Worm (Caenorhabditis elegans): ENCODE data around the gene smrc-1.

The smrc-1 gene

DNA sequence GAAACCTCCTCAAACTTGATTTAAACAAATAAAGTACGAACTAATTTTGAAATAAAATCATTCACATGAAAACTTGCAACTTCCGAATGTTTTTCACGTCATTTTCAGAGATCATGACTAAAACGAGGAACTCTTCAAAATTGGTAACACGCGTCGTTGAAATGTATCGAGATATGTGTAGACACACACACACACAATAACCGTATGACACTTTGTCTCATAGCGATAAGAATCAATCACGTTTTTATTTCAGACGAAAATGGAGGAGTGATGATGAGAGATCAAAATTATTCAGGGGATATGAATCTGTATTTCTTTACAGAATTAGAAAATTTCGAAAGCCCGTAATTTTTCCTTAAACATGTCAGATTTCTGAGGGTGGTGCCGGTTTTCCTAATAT lies 32.0 kb downstream of the smrc-1 start:
- TF ChIP-seq che-1 (tag; optimal IDR thresholded peaks at IDR 0.05), result no peak
- TF ChIP-seq C08G9.2 (tag; optimal IDR thresholded peaks at IDR 0.05), result no peak
- no peak for TF ChIP-seq rnt-1 (tag; optimal IDR thresholded peaks at IDR 0.05)
- TF ChIP-seq dve-1 (tag; optimal IDR thresholded peaks at IDR 0.05), result no peak
- no peak for TF ChIP-seq ztf-16 (tag; optimal IDR thresholded peaks at IDR 0.05)
- no peak for TF ChIP-seq ttx-3 (tag; optimal IDR thresholded peaks at IDR 0.05)

DNA sequence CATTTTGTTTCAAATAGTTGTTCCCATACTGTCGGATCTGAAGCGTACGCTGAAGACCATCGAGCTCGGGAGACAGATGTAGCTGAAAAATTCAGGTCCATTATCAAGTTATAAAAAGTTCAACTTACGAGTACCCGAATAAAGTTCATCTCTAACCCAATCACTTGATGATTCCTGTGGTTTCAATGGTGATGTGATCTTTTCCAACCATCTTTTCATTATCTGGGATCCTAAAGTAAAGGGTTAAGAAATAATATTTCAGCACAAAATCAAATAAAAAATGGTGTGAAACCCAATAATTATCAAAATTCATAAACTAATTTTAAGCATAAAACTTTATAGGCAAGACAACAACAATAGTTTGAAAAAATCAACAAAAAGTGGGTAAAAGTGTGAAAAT lies 36.5 kb downstream of the smrc-1 start, which contains the start of gene C05D11.8:
Gene C05D11.8, minus strand, starts transcription at position 101 of the 400 bp plus-strand sequence.
- TF ChIP-seq hlh-8 (tag; optimal IDR thresholded peaks at IDR 0.05) (no peak), fkh-10 (GFP tag; optimal IDR thresholded peaks at IDR 0.05) (no peak), madf-2 (tag; optimal IDR thresholded peaks at IDR 0.05) (no peak), ceh-6 (GFP tag; optimal IDR thresholded peaks at IDR 0.05) (no peak)

DNA sequence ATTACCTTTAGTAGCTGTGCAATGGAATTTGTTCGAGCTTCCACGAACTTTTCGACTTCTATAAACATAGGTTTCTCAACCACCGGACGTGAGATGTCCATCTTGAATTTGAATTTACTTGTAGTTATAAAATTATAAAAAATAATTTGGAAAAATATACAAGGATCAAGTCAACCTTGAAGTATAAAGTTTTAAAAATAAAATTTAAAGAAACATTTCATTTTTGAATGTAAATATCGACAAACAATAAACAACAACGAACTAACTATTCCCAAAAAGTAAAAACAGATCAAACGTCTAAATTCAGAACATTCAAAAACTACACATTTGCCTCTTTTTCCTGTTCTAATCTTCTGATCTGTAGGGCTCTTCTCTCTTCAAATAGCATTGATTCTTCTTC lies 40.1 kb downstream of the smrc-1 start, which contains the start of gene popl-1:
Gene popl-1, minus strand, starts transcription at position 101 of the 400 bp plus-strand sequence.
- no peak for TF ChIP-seq pag-3 (tag; optimal IDR thresholded peaks at IDR 0.05; ENCODE audit: borderline replicate concordance)
- TF ChIP-seq fkh-6 (tag; optimal IDR thresholded peaks at IDR 0.05), result no peak

DNA sequence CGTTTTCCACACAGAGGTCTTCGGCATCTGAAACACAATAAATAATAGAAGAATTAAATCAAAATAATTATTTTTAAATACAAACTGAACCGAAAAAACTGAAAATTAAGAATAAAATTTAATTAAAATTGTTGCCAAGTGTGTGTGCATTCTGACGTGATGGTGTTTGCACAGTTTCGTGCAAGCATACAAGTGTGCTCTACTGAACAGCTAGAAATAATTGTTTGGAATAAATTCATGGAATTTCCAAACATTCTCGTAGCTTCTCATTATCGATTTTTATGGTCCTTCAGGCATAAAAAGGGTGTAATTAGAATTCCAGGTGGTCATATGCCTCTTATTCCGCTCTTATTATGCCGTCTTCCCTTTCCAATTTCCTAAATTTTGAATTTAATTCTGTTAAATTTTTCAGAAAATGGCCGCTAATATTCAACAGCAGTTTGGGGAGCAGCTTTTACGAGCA lies 41.1 kb downstream of the smrc-1 start, which contains the start of the genes mrps-17 and txdc-9:
Gene mrps-17, minus strand, starts transcription at position 33 of the 463 bp plus-strand sequence.
Gene txdc-9, plus strand, starts transcription at position 413 of the 463 bp plus-strand sequence.
- TF ChIP-seq ceh-31 (tag; optimal IDR thresholded peaks at IDR 0.05) (peak; percentile 66), tbx-2 (tag; optimal IDR thresholded peaks at IDR 0.05) (peak; percentile 36), ceh-2 (tag; optimal IDR thresholded peaks at IDR 0.05) (peak; percentile 21), che-1 (tag; optimal IDR thresholded peaks at IDR 0.05) (no peak), ceh-14 (tag; optimal IDR thresholded peaks at IDR 0.05) (peak; percentile 94), nfya-1 (tag; optimal IDR thresholded peaks at IDR 0.05) (peak; percentile 65), unc-55 (GFP tag; optimal IDR thresholded peaks at IDR 0.05) (peak; percentile 27), unc-42 (tag; optimal IDR thresholded peaks at IDR 0.05) (peak; percentile 99), unc-86 (tag; optimal IDR thresholded peaks at IDR 0.05) (peak; percentile 52), sox-2 (GFP tag; IDR thresholded peaks at IDR 0.05) (no peak), C08G9.2 (tag; optimal IDR thresholded peaks at IDR 0.05) (no peak), ceh-48 (tag; optimal IDR thresholded peaks at IDR 0.05) (peak; percentile 47), ceh-34 (tag; optimal IDR thresholded peaks at IDR 0.05) (peak; percentile 31)

DNA sequence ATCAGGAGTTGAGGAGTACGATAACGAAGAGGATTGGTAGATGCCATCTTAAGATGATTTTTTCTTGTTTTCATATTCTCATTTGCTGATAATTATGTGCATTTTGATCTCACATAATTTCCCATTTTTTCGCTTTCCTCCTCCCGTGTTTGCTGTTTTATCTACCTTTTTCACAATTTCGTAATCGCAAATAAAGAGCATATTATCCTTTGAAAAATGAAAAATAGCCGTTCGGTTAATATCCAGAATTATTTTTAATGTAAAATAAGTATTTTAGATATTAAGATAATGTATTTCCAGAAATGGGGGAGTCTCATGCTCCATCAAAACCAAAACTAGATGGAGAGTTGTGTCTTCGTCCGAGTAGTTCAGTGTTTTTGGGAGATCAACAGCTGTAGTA lies 42.2 kb downstream of the smrc-1 start, which contains the start of gene vps-16:
Gene vps-16, plus strand, starts transcription at position 301 of the 400 bp plus-strand sequence.
- TF ChIP-seq ama-1 (optimal IDR thresholded peaks at IDR 0.05) (no peak), nhr-232 (tag; optimal IDR thresholded peaks at IDR 0.05) (no peak), zip-5 (tag; optimal IDR thresholded peaks at IDR 0.05) (no peak), ceh-30 (tag; optimal IDR thresholded peaks at IDR 0.05) (no peak), dve-1 (tag; optimal IDR thresholded peaks at IDR 0.05) (no peak), che-1 (tag; optimal IDR thresholded peaks at IDR 0.05) (no peak), nhr-11 (tag; optimal IDR thresholded peaks at IDR 0.05) (no peak), T23F11.4 (GFP tag; optimal IDR thresholded peaks at IDR 0.05) (no peak), ceh-31 (tag; optimal IDR thresholded peaks at IDR 0.05) (no peak), F13H6.1 (tag; optimal IDR thresholded peaks at IDR 0.05) (no peak), eyg-1 (tag; optimal IDR thresholded peaks at IDR 0.05) (no peak), unc-3 (GFP tag; conservative IDR thresholded peaks at IDR 0.05) (no peak), unc-3 (tag; optimal IDR thresholded peaks at IDR 0.05) (no peak), Y22D7AL.16 (tag; optimal IDR thresholded peaks at IDR 0.05) (no peak), ref-2 (tag; optimal IDR thresholded peaks at IDR 0.05) (no peak), K09A11.1 (tag; optimal IDR thresholded peaks at IDR 0.05; ENCODE audit: insufficient read depth) (no peak), tbx-2 (tag; optimal IDR thresholded peaks at IDR 0.05) (no peak), pqm-1 (tag; optimal IDR thresholded peaks at IDR 0.05) (no peak), ceh-9 (tag; optimal IDR thresholded peaks at IDR 0.05) (no peak)

All from whole organism, late embryonic.